Fruit fly (Drosophila melanogaster) whole organism, embryonic: ENCODE data around the gene lectin-21Cb.
A peak's percentile ranks its signal among the peaks of the same experiment; 100 is the strongest.

Source experiments
- Bgb ChIP-seq: fragments of 200-800 bp; sonication (Bioruptor generic); IDR thresholded peaks from 2 replicates; pipeline ENCODE4 v1.3.6; 2022; ENCODE audit warnings: missing biosample characterization, missing genetic modification characterization; ENCODE audit not compliant: partially characterized antibody
- Blimp-1 ChIP-seq: fragments of 200-800 bp; sonication (Bioruptor generic); optimal IDR thresholded peaks from 3 replicates; lab custom pipeline; 2018; ENCODE audit warnings: missing biosample characterization, missing genetic modification characterization, mild to moderate bottlenecking, moderate library complexity, missing genetic modification reagents
- CG11696 ChIP-seq: fragments of 200-800 bp; sonication (Bioruptor generic); IDR thresholded peaks from 2 replicates; pipeline ENCODE4 v1.3.6; 2022; ENCODE audit warnings: missing biosample characterization, missing genetic modification characterization
- CG12659 ChIP-seq: fragments of 200-800 bp; sonication (Bioruptor generic); optimal IDR thresholded peaks from 3 replicates; lab custom pipeline; 2017; ENCODE audit warnings: mild to moderate bottlenecking, missing biosample characterization, missing genetic modification reagents, missing genetic modification characterization
- CG15479 ChIP-seq: fragments of 200-800 bp; sonication (Bioruptor generic); optimal IDR thresholded peaks from 3 replicates; lab custom pipeline; 2019; ENCODE audit warnings: missing biosample characterization, mild to moderate bottlenecking, missing genetic modification characterization, moderate library complexity
- CG15514 ChIP-seq: fragments of 200-800 bp; sonication (Bioruptor generic); optimal IDR thresholded peaks from 3 replicates; lab custom pipeline; 2017; ENCODE audit warnings: missing biosample characterization, missing genetic modification characterization, mild to moderate bottlenecking, moderate library complexity, missing genetic modification reagents
- CG15601 ChIP-seq: fragments of 200-800 bp; sonication (Bioruptor generic); optimal IDR thresholded peaks from 3 replicates; lab custom pipeline; 2019; ENCODE audit warnings: missing biosample characterization, mild to moderate bottlenecking, missing genetic modification characterization, moderate library complexity
- CG15696 ChIP-seq: fragments of 200-800 bp; sonication (Bioruptor generic); optimal IDR thresholded peaks from 2 replicates; lab custom pipeline; 2019; ENCODE audit warnings: missing biosample characterization, mild to moderate bottlenecking, missing genetic modification characterization, moderate library complexity
- CG16779 ChIP-seq: fragments of 200-800 bp; sonication (Bioruptor generic); IDR thresholded peaks from 2 replicates; pipeline ENCODE4 v1.3.6; 2022; ENCODE audit warnings: missing biosample characterization, missing genetic modification characterization
- CG17359 ChIP-seq: fragments of 200-800 bp; sonication (Bioruptor generic); optimal IDR thresholded peaks from 3 replicates; lab custom pipeline; 2018; ENCODE audit warnings: missing biosample characterization, mild to moderate bottlenecking, missing genetic modification characterization, moderate library complexity
- CG17802 ChIP-seq: fragments of 200-800 bp; sonication (Bioruptor generic); optimal IDR thresholded peaks from 2 replicates; lab custom pipeline; 2018; ENCODE audit warnings: missing biosample characterization, mild to moderate bottlenecking, missing genetic modification characterization, moderate library complexity
- CG31441 ChIP-seq: fragments of 200-800 bp; sonication (Bioruptor generic); IDR thresholded peaks from 2 replicates; pipeline ENCODE4 v1.3.6; 2022; ENCODE audit warnings: missing biosample characterization, missing genetic modification characterization
- CG3163 ChIP-seq: fragments of 200-800 bp; sonication (Bioruptor generic); optimal IDR thresholded peaks from 3 replicates; lab custom pipeline; 2016; ENCODE audit warnings: missing biosample characterization, missing genetic modification characterization
- CG3407 ChIP-seq: fragments of 200-800 bp; sonication (Bioruptor generic); optimal IDR thresholded peaks from 2 replicates; lab custom pipeline; 2018; ENCODE audit warnings: missing biosample characterization, mild to moderate bottlenecking, missing genetic modification characterization
- CG3726 ChIP-seq: fragments of 200-800 bp; sonication (Bioruptor generic); IDR thresholded peaks from 3 replicates; pipeline ENCODE4, ENCODE4 v1.3.6; 2022; ENCODE audit warnings: missing biosample characterization, missing genetic modification characterization
- CG4328 ChIP-seq: fragments of 200-800 bp; sonication (Bioruptor generic); optimal IDR thresholded peaks from 3 replicates; lab custom pipeline; 2017; ENCODE audit warnings: missing biosample characterization, missing genetic modification reagents, missing genetic modification characterization
- CG4820 ChIP-seq: fragments of 200-800 bp; sonication (Bioruptor generic); optimal IDR thresholded peaks from 3 replicates; lab custom pipeline; 2016; ENCODE audit warnings: missing biosample characterization, missing genetic modification characterization
- CG7372 ChIP-seq: fragments of 200-800 bp; sonication (Bioruptor generic); IDR thresholded peaks from 2 replicates; pipeline ENCODE4 v1.3.6; 2022; ENCODE audit warnings: missing biosample characterization, missing genetic modification characterization
- CG9609 ChIP-seq: fragments of 200-800 bp; sonication (Bioruptor generic); optimal IDR thresholded peaks from 3 replicates; lab custom pipeline; 2016; ENCODE audit warnings: missing biosample characterization, missing genetic modification characterization
- CG9817 ChIP-seq: fragments of 200-800 bp; sonication (Bioruptor generic); optimal IDR thresholded peaks from 2 replicates; lab custom pipeline; 2018; ENCODE audit warnings: missing biosample characterization, mild to moderate bottlenecking, missing genetic modification characterization, moderate library complexity
- Chrac-16 ChIP-seq: fragments of 200-800 bp; sonication (Bioruptor generic); optimal IDR thresholded peaks from 3 replicates; lab custom pipeline; 2016; ENCODE audit warnings: missing biosample characterization, missing genetic modification characterization
- D ChIP-seq, 2 experiments: fragments of 200-800 bp in 1 of 2; fragments of >200 bp in 1 of 2; sonication (Bioruptor generic) in 1 of 2; optimal IDR thresholded peaks; 2 replicates in 1 of 2; 3 replicates in 1 of 2; lab custom pipeline; 2017; ENCODE audit warnings: mild to moderate bottlenecking in 1 of 2, missing biosample characterization in 1 of 2, missing genetic modification characterization in 1 of 2, missing genetic modification reagents in 1 of 2
- D19B ChIP-seq: fragments of 200-800 bp; sonication (Bioruptor generic); optimal IDR thresholded peaks from 2 replicates; lab custom pipeline; 2017; ENCODE audit warnings: missing biosample characterization, mild to moderate bottlenecking, missing genetic modification characterization
- E2f1 ChIP-seq: fragments of 200-800 bp; sonication (Bioruptor generic); IDR thresholded peaks from 2 replicates; pipeline ENCODE4 v1.3.6; 2022; ENCODE audit warnings: missing biosample characterization, missing genetic modification characterization
- HHEX ChIP-seq: fragments of 200-800 bp; sonication (Bioruptor generic); optimal IDR thresholded peaks from 3 replicates; lab custom pipeline; 2017; ENCODE audit warnings: missing biosample characterization, mild to moderate bottlenecking, missing genetic modification characterization, missing genetic modification reagents
- Hey ChIP-seq: fragments of 200-800 bp; sonication (Bioruptor generic); optimal IDR thresholded peaks from 3 replicates; lab custom pipeline; 2018; ENCODE audit warnings: missing biosample characterization, mild to moderate bottlenecking, missing genetic modification characterization
- HmgZ ChIP-seq: fragments of 200-800 bp; sonication (Bioruptor generic); optimal IDR thresholded peaks from 2 replicates; lab custom pipeline; 2018; ENCODE audit warnings: missing biosample characterization, mild to moderate bottlenecking, missing genetic modification characterization
- Hr3 ChIP-seq: fragments of 200-800 bp; sonication (Bioruptor generic); optimal IDR thresholded peaks from 3 replicates; lab custom pipeline; 2016; ENCODE audit warnings: missing biosample characterization, missing genetic modification characterization
- Nf-YA ChIP-seq: fragments of 200-800 bp; sonication (Bioruptor generic); IDR thresholded peaks from 2 replicates; pipeline ENCODE4 v1.3.6; 2022; ENCODE audit warnings: missing biosample characterization, missing genetic modification characterization
- Taf1 ChIP-seq: fragments of 200-800 bp; sonication (Bioruptor generic); IDR thresholded peaks from 2 replicates; pipeline ENCODE4 v1.3.6; 2022; ENCODE audit warnings: missing biosample characterization, missing genetic modification characterization
- ap ChIP-seq: fragments of 200-800 bp; sonication (Bioruptor generic); IDR thresholded peaks from 2 replicates; pipeline ENCODE4 v1.3.6; 2022; ENCODE audit warnings: missing biosample characterization, missing genetic modification characterization
- az2 ChIP-seq: fragments of 200-800 bp; sonication (Bioruptor generic); optimal IDR thresholded peaks from 3 replicates; lab custom pipeline; 2016; ENCODE audit warnings: missing biosample characterization, missing genetic modification characterization
- bab2 ChIP-seq: fragments of 200-800 bp; sonication (Bioruptor generic); optimal IDR thresholded peaks from 2 replicates; lab custom pipeline; 2016; ENCODE audit warnings: missing biosample characterization, missing genetic modification characterization
- bcd ChIP-seq: fragments of 200-800 bp; sonication (Bioruptor generic); optimal IDR thresholded peaks from 2 replicates; lab custom pipeline; 2017; ENCODE audit warnings: missing biosample characterization, mild to moderate bottlenecking, missing genetic modification characterization
- bigmax ChIP-seq: fragments of 200-800 bp; sonication (Bioruptor generic); optimal IDR thresholded peaks from 2 replicates; lab custom pipeline; 2018; ENCODE audit warnings: missing biosample characterization, mild to moderate bottlenecking, missing genetic modification characterization
- chinmo ChIP-seq: fragments of 200-800 bp; sonication (Bioruptor generic); IDR thresholded peaks from 4 replicates; pipeline ENCODE4 v1.3.6; 2022; ENCODE audit warnings: missing biosample characterization, missing genetic modification characterization; ENCODE audit not compliant: partially characterized antibody
- ci ChIP-seq: fragments of 200-800 bp; sonication (Bioruptor generic); IDR thresholded peaks from 3 replicates; pipeline ENCODE4 v1.3.6; 2022; ENCODE audit warnings: missing biosample characterization, missing genetic modification characterization
- croc ChIP-seq: fragments of 200-800 bp; sonication (Bioruptor generic); conservative IDR thresholded peaks from 3 replicates; pipeline ENCODE4 v1.3.6; 2022; ENCODE audit warnings: missing biosample characterization, missing genetic modification characterization
- dimm ChIP-seq: fragments of 200-800 bp; sonication (Bioruptor generic); IDR thresholded peaks from 2 replicates; pipeline ENCODE4 v1.3.6; 2022; ENCODE audit warnings: missing biosample characterization, missing genetic modification characterization
- dmrt11E ChIP-seq: fragments of 200-800 bp; sonication (Bioruptor generic); optimal IDR thresholded peaks from 3 replicates; lab custom pipeline; 2018; ENCODE audit warnings: missing biosample characterization, mild to moderate bottlenecking, missing genetic modification characterization, moderate library complexity
- eve ChIP-seq, 2 experiments: fragments of >200 bp; optimal IDR thresholded peaks; 2 replicates each; lab custom pipeline; 2017; ENCODE audit warnings: missing biosample characterization in 2 of 2, missing genetic modification characterization in 2 of 2
- fd96Cb ChIP-seq: fragments of 200-800 bp; sonication (Bioruptor generic); optimal IDR thresholded peaks from 2 replicates; lab custom pipeline; 2018; ENCODE audit warnings: missing biosample characterization, mild to moderate bottlenecking, missing genetic modification characterization, moderate library complexity
- ken ChIP-seq: fragments of 200-800 bp; sonication (Bioruptor generic); IDR thresholded peaks from 3 replicates; pipeline ENCODE4 v1.3.6; 2022; ENCODE audit warnings: missing biosample characterization, missing genetic modification characterization
- phol ChIP-seq: fragments of 200-800 bp; sonication (Bioruptor generic); optimal IDR thresholded peaks from 3 replicates; lab custom pipeline; 2018; ENCODE audit warnings: missing biosample characterization, mild to moderate bottlenecking, missing genetic modification characterization, moderate library complexity
- scrt ChIP-seq: fragments of 200-800 bp; sonication (Bioruptor generic); optimal IDR thresholded peaks from 2 replicates; lab custom pipeline; 2018; ENCODE audit warnings: missing biosample characterization, mild to moderate bottlenecking, missing genetic modification characterization, moderate library complexity
- sens-2 ChIP-seq: fragments of 200-800 bp; sonication (Bioruptor generic); IDR thresholded peaks from 2 replicates; pipeline ENCODE4 v1.3.6; 2022; ENCODE audit warnings: missing biosample characterization, missing genetic modification characterization
- seq ChIP-seq: fragments of 200-800 bp; sonication (Bioruptor generic); IDR thresholded peaks from 2 replicates; pipeline ENCODE4 v1.3.6; 2022; ENCODE audit warnings: missing biosample characterization, missing genetic modification characterization
- sr ChIP-seq: fragments of 200-800 bp; sonication (Bioruptor generic); IDR thresholded peaks from 3 replicates; pipeline ENCODE4 v1.3.6; 2022; ENCODE audit warnings: missing biosample characterization, missing genetic modification characterization
- stwl ChIP-seq: fragments of 200-800 bp; sonication (Bioruptor generic); optimal IDR thresholded peaks from 3 replicates; lab custom pipeline; 2018; ENCODE audit warnings: missing biosample characterization, mild to moderate bottlenecking, missing genetic modification characterization, moderate library complexity
- twi ChIP-seq: fragments of 200-800 bp; optimal IDR thresholded peaks from 2 replicates; lab custom pipeline; 2019; ENCODE audit warnings: missing biosample characterization, mild to moderate bottlenecking, missing genetic modification characterization, moderate library complexity

Gene lectin-21Cb

DNA sequence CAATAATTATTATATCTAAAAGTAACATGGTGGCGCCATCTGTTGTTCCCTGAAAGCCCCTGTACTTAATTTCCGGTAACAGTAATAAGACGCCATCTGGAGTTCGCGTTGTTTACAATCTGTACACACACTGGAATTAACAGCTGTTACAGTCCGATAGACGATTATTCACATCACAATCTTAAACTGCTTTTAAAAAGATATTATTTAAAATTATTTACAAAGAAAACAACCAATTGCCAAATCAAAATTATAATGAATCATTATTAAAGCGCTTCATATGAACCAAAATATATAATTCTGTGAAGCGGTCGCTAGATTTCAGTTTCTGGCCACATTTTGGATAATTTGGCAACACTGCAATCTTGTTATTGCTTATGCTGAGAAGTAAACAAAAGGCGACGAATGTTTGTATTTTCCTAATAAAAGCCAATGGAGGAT lies 18.5 kb downstream of the lectin-21Cb start, which contains the start of gene CG13689 (continued):
- TF ChIP-seq ken (GFP tag; lab: Robert Waterston, UW), result no peak
- TF ChIP-seq seq (GFP tag; lab: Robert Waterston, UW), result no peak
- TF ChIP-seq CG31441, result peak; percentile 53
- peak; percentile 17 for TF ChIP-seq CG3407 (GFP tag; lab: Kevin White, UChicago)
- TF ChIP-seq D19B (GFP tag; lab: Kevin White, UChicago), result no peak
- TF ChIP-seq eve (GFP tag; optimal IDR thresholded peaks at IDR 0.05; lab: Kevin White, UChicago), result peak in 1 of 2 experiments; percentile 74
- peak; percentile 67 for TF ChIP-seq Hr3 (GFP tag; lab: Kevin White, UChicago)
- TF ChIP-seq bigmax, result no peak
- TF ChIP-seq phol (tag; lab: Kevin White, UChicago), result peak; percentile 34
- peak; percentile 41 for TF ChIP-seq CG4820 (GFP tag; lab: Kevin White, UChicago)
- no peak; the same call in 1 of the 2 replicates for TF ChIP-seq CG7372 (GFP tag; lab: Robert Waterston, UW)
- TF ChIP-seq HHEX, result no peak
- 0 out of 2 replicates have a peak, but pooled peaks have one; percentile 27 for TF ChIP-seq Taf1 (GFP tag; lab: Robert Waterston, UW)
- TF ChIP-seq CG9817 (tag; lab: Kevin White, UChicago), result peak; percentile 74
- peak; percentile 77 for TF ChIP-seq Chrac-16
- TF ChIP-seq fd96Cb, result peak; percentile 46
- TF ChIP-seq ap, result no peak
- TF ChIP-seq CG15601 (tag; lab: Kevin White, UChicago), result peak; percentile 21
- peak; percentile 78 for TF ChIP-seq CG15696 (tag; lab: Kevin White, UChicago)
- TF ChIP-seq CG4328, result peak; percentile 15
- no peak for TF ChIP-seq sens-2 (GFP tag; lab: Robert Waterston, UW)
- TF ChIP-seq CG3726 (GFP tag; lab: Robert Waterston, UW), result no peak
- no peak for TF ChIP-seq CG3163 (GFP tag; lab: Kevin White, UChicago)
- TF ChIP-seq bab2 (GFP tag; lab: Kevin White, UChicago), result peak; percentile 46
- 0 out of 3 replicates have a peak, but pooled peaks have one; percentile 37 for TF ChIP-seq ci
- TF ChIP-seq CG15479 (GFP tag; lab: Kevin White, UChicago), result no peak
- TF ChIP-seq CG12659 (GFP tag; lab: Kevin White, UChicago), result peak; percentile 53
- TF ChIP-seq chinmo (GFP tag; lab: Robert Waterston, UW), result no peak
- no peak for TF ChIP-seq CG9609 (GFP tag; lab: Kevin White, UChicago)
- peak; percentile 59 for TF ChIP-seq bcd (GFP tag; lab: Kevin White, UChicago)
- no peak for TF ChIP-seq sr
- TF ChIP-seq dmrt11E (tag; lab: Kevin White, UChicago), result peak; percentile 14
- peak; percentile 30 for TF ChIP-seq scrt
- TF ChIP-seq stwl (tag; lab: Kevin White, UChicago), result peak; percentile 82
- TF ChIP-seq HmgZ (tag; lab: Kevin White, UChicago), result peak; percentile 40
- no peak for TF ChIP-seq Blimp-1 (GFP tag; lab: Kevin White, UChicago)
- TF ChIP-seq croc, result no peak
- no peak for TF ChIP-seq CG17802 (tag; lab: Kevin White, UChicago)
- no peak for TF ChIP-seq dimm (GFP tag; lab: Robert Waterston, UW)
- no peak for TF ChIP-seq Bgb (GFP tag; lab: Robert Waterston, UW)
- TF ChIP-seq CG11696, result no peak
- TF ChIP-seq twi (tag; lab: Kevin White, UChicago), result peak; percentile 37
- TF ChIP-seq Hey (tag; lab: Kevin White, UChicago), result no peak
- peak; percentile 70 for TF ChIP-seq az2 (GFP tag; lab: Kevin White, UChicago)
- no peak for TF ChIP-seq CG16779 (GFP tag; lab: Robert Waterston, UW)
- peak; percentile 57 for TF ChIP-seq E2f1 (GFP tag; lab: Robert Waterston, UW)
- peak; percentile 70 for TF ChIP-seq CG15514
- peak; percentile 56 for TF ChIP-seq CG17359
- no peak for TF ChIP-seq Nf-YA (GFP tag; lab: Robert Waterston, UW)
- no peak for TF ChIP-seq D (optimal IDR thresholded peaks at IDR 0.05; lab: Kevin White, UChicago)
- TF ChIP-seq D (GFP tag; optimal IDR thresholded peaks at IDR 0.05; lab: Kevin White, UChicago), result no peak
